Fruit fly (Drosophila melanogaster) whole organism, embryonic: ENCODE data around the gene smid.

ENCODE experiments used
- Ada2b ChIP-seq: fragments of 200-800 bp; sonication (Bioruptor generic); IDR thresholded peaks from 2 replicates; pipeline ENCODE4 v1.3.6; 2022; ENCODE audit warnings: missing biosample characterization, missing genetic modification characterization
- B-H2 ChIP-seq: fragments of 200-800 bp; sonication (Bioruptor generic); optimal IDR thresholded peaks from 2 replicates; lab custom pipeline; 2018; ENCODE audit warnings: missing biosample characterization, mild to moderate bottlenecking, missing genetic modification characterization
- CG10366 ChIP-seq: fragments of 200-800 bp; sonication (Bioruptor generic); IDR thresholded peaks from 2 replicates; pipeline ENCODE4 v1.3.6; 2022; ENCODE audit warnings: missing biosample characterization, missing genetic modification characterization
- CG10959 ChIP-seq: fragments of 200-800 bp; sonication (Bioruptor generic); IDR thresholded peaks from 2 replicates; pipeline ENCODE4 v1.3.6; 2022; ENCODE audit warnings: missing biosample characterization, missing genetic modification characterization
- CG11504 ChIP-seq: fragments of 200-800 bp; sonication (Bioruptor generic); optimal IDR thresholded peaks from 3 replicates; lab custom pipeline; 2019; ENCODE audit warnings: missing biosample characterization, mild to moderate bottlenecking, missing genetic modification characterization, moderate library complexity
- CG15011 ChIP-seq: fragments of 200-800 bp; sonication (Bioruptor generic); optimal IDR thresholded peaks from 3 replicates; lab custom pipeline; 2018; ENCODE audit warnings: missing biosample characterization, mild to moderate bottlenecking, missing genetic modification characterization
- CG15514 ChIP-seq: fragments of 200-800 bp; sonication (Bioruptor generic); optimal IDR thresholded peaks from 3 replicates; lab custom pipeline; 2017; ENCODE audit warnings: missing biosample characterization, missing genetic modification characterization, mild to moderate bottlenecking, moderate library complexity, missing genetic modification reagents
- CG16813 ChIP-seq: fragments of 200-800 bp; sonication (Bioruptor generic); IDR thresholded peaks from 3 replicates; pipeline ENCODE4 v1.3.6; 2022; ENCODE audit warnings: missing biosample characterization, missing genetic modification characterization; ENCODE audit not compliant: partially characterized antibody
- CG17186 ChIP-seq: fragments of 200-800 bp; sonication (Bioruptor generic); optimal IDR thresholded peaks from 3 replicates; lab custom pipeline; 2017; ENCODE audit warnings: missing biosample characterization, missing genetic modification reagents, missing genetic modification characterization
- CG18599 ChIP-seq: fragments of 200-800 bp; sonication (Bioruptor generic); optimal IDR thresholded peaks from 3 replicates; lab custom pipeline; 2017; ENCODE audit warnings: missing biosample characterization, missing genetic modification characterization, mild to moderate bottlenecking, moderate library complexity, missing genetic modification reagents
- CG2712 ChIP-seq: fragments of 200-800 bp; optimal IDR thresholded peaks from 3 replicates; lab custom pipeline; 2019; ENCODE audit warnings: missing biosample characterization, mild to moderate bottlenecking, missing genetic modification characterization, moderate library complexity
- CG2875 ChIP-seq: fragments of 200-800 bp; sonication (Bioruptor generic); optimal IDR thresholded peaks from 2 replicates; lab custom pipeline; 2017; ENCODE audit warnings: missing biosample characterization, mild to moderate bottlenecking, missing genetic modification characterization, missing genetic modification reagents
- CG31441 ChIP-seq: fragments of 200-800 bp; sonication (Bioruptor generic); IDR thresholded peaks from 2 replicates; pipeline ENCODE4 v1.3.6; 2022; ENCODE audit warnings: missing biosample characterization, missing genetic modification characterization
- CG32532 ChIP-seq: fragments of 200-800 bp; sonication (Bioruptor generic); IDR thresholded peaks from 2 replicates; pipeline ENCODE4 v1.3.6; 2022; ENCODE audit warnings: missing biosample characterization, missing genetic modification characterization
- CG32772 ChIP-seq: fragments of 200-800 bp; sonication (Bioruptor generic); IDR thresholded peaks from 2 replicates; pipeline ENCODE4 v1.3.6; 2022; ENCODE audit warnings: missing biosample characterization, missing genetic modification characterization
- CG3281 ChIP-seq: fragments of 200-800 bp; sonication (Bioruptor generic); optimal IDR thresholded peaks from 3 replicates; lab custom pipeline; 2017; ENCODE audit warnings: missing biosample characterization, mild to moderate bottlenecking, missing genetic modification characterization
- CG4404 ChIP-seq: fragments of 200-800 bp; sonication (Bioruptor generic); IDR thresholded peaks from 2 replicates; pipeline ENCODE4 v1.3.6; 2022; ENCODE audit warnings: missing biosample characterization, missing genetic modification characterization
- CG4707 ChIP-seq: fragments of 200-800 bp; sonication (Bioruptor generic); optimal IDR thresholded peaks from 2 replicates; lab custom pipeline; 2018; ENCODE audit warnings: missing biosample characterization, mild to moderate bottlenecking, missing genetic modification characterization, moderate library complexity
- CG4820 ChIP-seq: fragments of 200-800 bp; sonication (Bioruptor generic); optimal IDR thresholded peaks from 3 replicates; lab custom pipeline; 2016; ENCODE audit warnings: missing biosample characterization, missing genetic modification characterization
- CG5245 ChIP-seq: fragments of 200-800 bp; sonication (Bioruptor generic); optimal IDR thresholded peaks from 3 replicates; lab custom pipeline; 2016; ENCODE audit warnings: missing biosample characterization, missing genetic modification characterization
- Doc3 ChIP-seq: fragments of 200-800 bp; sonication (Bioruptor generic); IDR thresholded peaks from 3 replicates; pipeline ENCODE4 v1.3.6; 2022; ENCODE audit warnings: missing biosample characterization, missing genetic modification characterization; ENCODE audit not compliant: partially characterized antibody
- Dref ChIP-seq: fragments of 200-800 bp; sonication (Bioruptor generic); IDR thresholded peaks from 2 replicates; pipeline ENCODE4 v1.3.6; 2022; ENCODE audit warnings: missing biosample characterization, missing genetic modification characterization
- Fer1 ChIP-seq: fragments of 200-800 bp; sonication (Bioruptor generic); optimal IDR thresholded peaks from 2 replicates; lab custom pipeline; 2017; ENCODE audit warnings: missing biosample characterization, mild to moderate bottlenecking, missing genetic modification characterization
- HLH3B ChIP-seq: fragments of 200-800 bp; sonication (Bioruptor generic); IDR thresholded peaks from 2 replicates; pipeline ENCODE4 v1.3.6; 2022; ENCODE audit warnings: missing biosample characterization, missing genetic modification characterization
- Hmx ChIP-seq: fragments of 200-800 bp; sonication (Bioruptor generic); optimal IDR thresholded peaks from 2 replicates; lab custom pipeline; 2016; ENCODE audit warnings: missing biosample characterization, missing genetic modification characterization
- Nf-YB ChIP-seq: fragments of 200-800 bp; sonication (Bioruptor generic); optimal IDR thresholded peaks from 3 replicates; lab custom pipeline; 2019; ENCODE audit warnings: missing biosample characterization, mild to moderate bottlenecking, missing genetic modification characterization, moderate library complexity
- Oli ChIP-seq: fragments of 200-800 bp; sonication (Bioruptor generic); optimal IDR thresholded peaks from 2 replicates; lab custom pipeline; 2018; ENCODE audit warnings: missing biosample characterization, mild to moderate bottlenecking, missing genetic modification characterization, moderate library complexity
- Optix ChIP-seq: fragments of 200-800 bp; sonication (Bioruptor generic); IDR thresholded peaks from 3 replicates; pipeline ENCODE4 v1.3.6; 2022; ENCODE audit warnings: missing biosample characterization, missing genetic modification characterization
- Scr ChIP-seq: fragments of 200-800 bp; sonication (Bioruptor generic); IDR thresholded peaks from 2 replicates; pipeline ENCODE4 v1.3.6; 2022; ENCODE audit warnings: missing biosample characterization, missing genetic modification characterization; ENCODE audit not compliant: partially characterized antibody
- Sry-δ ChIP-seq: fragments of 200-800 bp; sonication (Bioruptor generic); optimal IDR thresholded peaks from 2 replicates; lab custom pipeline; 2016; ENCODE audit warnings: missing biosample characterization, missing genetic modification characterization
- Ssrp ChIP-seq: fragments of 200-800 bp; sonication (Bioruptor generic); optimal IDR thresholded peaks from 2 replicates; lab custom pipeline; 2018; ENCODE audit warnings: missing biosample characterization, mild to moderate bottlenecking, missing genetic modification characterization, moderate library complexity
- Stat92E ChIP-seq, 3 experiments: fragments of >200 bp in 2 of 3; fragments of 200-800 bp in 1 of 3; sonication (Bioruptor generic) in 1 of 3; optimal IDR thresholded peaks; 2 replicates each; lab custom pipeline; 2017 to 2019; ENCODE audit warnings: missing biosample characterization in 3 of 3, missing genetic modification characterization in 3 of 3, mild to moderate bottlenecking in 1 of 3, moderate library complexity in 1 of 3
- Xrp1 ChIP-seq: fragments of 200-800 bp; sonication (Bioruptor generic); IDR thresholded peaks from 2 replicates; pipeline ENCODE4 v1.3.6; 2022; ENCODE audit warnings: missing biosample characterization, missing genetic modification characterization
- amos ChIP-seq: fragments of 200-800 bp; sonication (Bioruptor generic); IDR thresholded peaks from 2 replicates; pipeline ENCODE4 v1.3.6; 2022; ENCODE audit warnings: missing biosample characterization, missing genetic modification characterization; ENCODE audit not compliant: partially characterized antibody
- ap ChIP-seq: fragments of 200-800 bp; sonication (Bioruptor generic); IDR thresholded peaks from 2 replicates; pipeline ENCODE4 v1.3.6; 2022; ENCODE audit warnings: missing biosample characterization, missing genetic modification characterization
- bowl ChIP-seq: fragments of 200-800 bp; sonication (Bioruptor generic); IDR thresholded peaks from 2 replicates; pipeline ENCODE4 v1.3.6; 2022; ENCODE audit warnings: missing biosample characterization, missing genetic modification characterization
- crc ChIP-seq: fragments of 200-800 bp; sonication (Bioruptor generic); optimal IDR thresholded peaks from 2 replicates; lab custom pipeline; 2016; ENCODE audit warnings: missing biosample characterization, missing genetic modification characterization
- eve ChIP-seq, 2 experiments: fragments of >200 bp; optimal IDR thresholded peaks; 2 replicates each; lab custom pipeline; 2017; ENCODE audit warnings: missing biosample characterization in 2 of 2, missing genetic modification characterization in 2 of 2
- ewg ChIP-seq: fragments of 200-800 bp; sonication (Bioruptor generic); optimal IDR thresholded peaks from 3 replicates; lab custom pipeline; 2017; ENCODE audit warnings: mild to moderate bottlenecking, missing biosample characterization, missing genetic modification reagents, missing genetic modification characterization
- jumu ChIP-seq: fragments of 200-800 bp; sonication (Bioruptor generic); optimal IDR thresholded peaks from 3 replicates; lab custom pipeline; 2016; ENCODE audit warnings: missing biosample characterization, missing genetic modification characterization
- lab ChIP-seq: fragments of 200-800 bp; sonication (Bioruptor generic); optimal IDR thresholded peaks from 3 replicates; lab custom pipeline; 2017; ENCODE audit warnings: missing biosample characterization, missing genetic modification characterization, mild to moderate bottlenecking, moderate library complexity, missing genetic modification reagents
- lmd ChIP-seq: fragments of 200-800 bp; sonication (Bioruptor generic); IDR thresholded peaks from 2 replicates; pipeline ENCODE4 v1.3.6; 2022; ENCODE audit warnings: missing biosample characterization, missing genetic modification characterization
- nmo ChIP-seq: fragments of 200-800 bp; sonication (Bioruptor generic); optimal IDR thresholded peaks from 2 replicates; lab custom pipeline; 2018; ENCODE audit warnings: missing biosample characterization, mild to moderate bottlenecking, missing genetic modification characterization, moderate library complexity
- scrt ChIP-seq: fragments of 200-800 bp; sonication (Bioruptor generic); optimal IDR thresholded peaks from 2 replicates; lab custom pipeline; 2018; ENCODE audit warnings: missing biosample characterization, mild to moderate bottlenecking, missing genetic modification characterization, moderate library complexity
- sisA ChIP-seq: fragments of 200-800 bp; sonication (Bioruptor generic); IDR thresholded peaks from 2 replicates; pipeline ENCODE4 v1.3.6; 2022; ENCODE audit warnings: missing biosample characterization, missing genetic modification characterization
- tup ChIP-seq: fragments of 200-800 bp; sonication (Bioruptor generic); optimal IDR thresholded peaks from 2 replicates; lab custom pipeline; 2016; ENCODE audit warnings: missing biosample characterization, mild to moderate bottlenecking, missing genetic modification characterization, moderate library complexity
- twi ChIP-seq: fragments of 200-800 bp; optimal IDR thresholded peaks from 2 replicates; lab custom pipeline; 2019; ENCODE audit warnings: missing biosample characterization, mild to moderate bottlenecking, missing genetic modification characterization, moderate library complexity
- vvl ChIP-seq: fragments of 200-800 bp; sonication (Bioruptor generic); IDR thresholded peaks from 2 replicates; pipeline ENCODE4 v1.3.6; 2022; ENCODE audit warnings: missing biosample characterization, missing genetic modification characterization
- wdn ChIP-seq: fragments of 200-800 bp; sonication (Bioruptor generic); IDR thresholded peaks from 2 replicates; pipeline ENCODE4 v1.3.6; 2022; ENCODE audit warnings: missing biosample characterization, missing genetic modification characterization

Gene smid

dm6 chr3L:7381359-7381976, at the start of gene smid, which contains the start of gene SMSr (continued):
- TF ChIP-seq CG10959, result no peak
- TF ChIP-seq ap, result no peak
- peak; percentile 85 for TF ChIP-seq nmo (GFP tag; lab: Kevin White, UChicago)
- TF ChIP-seq eve (GFP tag; optimal IDR thresholded peaks at IDR 0.05; lab: Kevin White, UChicago), result no peak
- peak; percentile 62 for TF ChIP-seq CG15514 (GFP tag; lab: Kevin White, UChicago)
- TF ChIP-seq bowl, result no peak
- TF ChIP-seq B-H2 (GFP tag; lab: Kevin White, UChicago), result peak; percentile 23
- peak; percentile 24 for TF ChIP-seq ewg (GFP tag; lab: Kevin White, UChicago)
- TF ChIP-seq Sry-δ (GFP tag; lab: Kevin White, UChicago), result peak; percentile 77
- TF ChIP-seq CG4707, result no peak
- TF ChIP-seq CG18599, result peak; percentile 67
- TF ChIP-seq twi (tag; lab: Kevin White, UChicago), result peak; percentile 42
- TF ChIP-seq wdn (GFP tag; lab: Robert Waterston, UW), result no peak
- peak; percentile 70 for TF ChIP-seq CG32532 (GFP tag; lab: Robert Waterston, UW)
- TF ChIP-seq CG3281 (GFP tag; lab: Kevin White, UChicago), result peak; percentile 44
- peak; percentile 2 for TF ChIP-seq Nf-YB
- TF ChIP-seq lab, result peak; percentile 51
- peak; percentile 46 for TF ChIP-seq CG4820
- TF ChIP-seq CG31441 (GFP tag; lab: Robert Waterston, UW), result peak; percentile 69
- peak; percentile 23; the same call in 1 of the 2 replicates for TF ChIP-seq vvl (GFP tag; lab: Robert Waterston, UW)
- TF ChIP-seq Optix (GFP tag; lab: Robert Waterston, UW), result no peak
- peak; percentile 51 for TF ChIP-seq jumu (GFP tag; lab: Kevin White, UChicago)
- peak; percentile 55 for TF ChIP-seq scrt (GFP tag; lab: Kevin White, UChicago)
- TF ChIP-seq Fer1 (GFP tag; lab: Kevin White, UChicago), result peak; percentile 33
- TF ChIP-seq Hmx (GFP tag; lab: Kevin White, UChicago), result no peak
- 0 out of 2 replicates have a peak, but pooled peaks have one; percentile 23 for TF ChIP-seq Ada2b
- peak; percentile 76 for TF ChIP-seq CG2712 (tag; lab: Kevin White, UChicago)
- peak; percentile 55; the same call in 1 of the 2 replicates for TF ChIP-seq CG32772 (GFP tag; lab: Robert Waterston, UW)
- TF ChIP-seq CG17186, result peak; percentile 9
- no peak for TF ChIP-seq CG5245
- TF ChIP-seq Doc3 (GFP tag; lab: Robert Waterston, UW), result peak; percentile 85
- peak; percentile 73 for TF ChIP-seq CG11504 (tag; lab: Kevin White, UChicago)
- peak; percentile 15 for TF ChIP-seq crc (GFP tag; lab: Kevin White, UChicago)
- TF ChIP-seq CG10366, result peak; percentile 46; the same call in 1 of the 2 replicates
- peak; percentile 91 for TF ChIP-seq CG16813
- TF ChIP-seq Dref (GFP tag; lab: Robert Waterston, UW), result peak; percentile 78
- 0 out of 2 replicates have a peak, but pooled peaks have one; percentile 22 for TF ChIP-seq HLH3B (GFP tag; lab: Robert Waterston, UW)
- peak in 1 of 3 experiments; percentile 70 for TF ChIP-seq Stat92E (GFP tag; optimal IDR thresholded peaks at IDR 0.05; lab: Kevin White, UChicago)
- no peak for TF ChIP-seq CG2875
- peak; percentile 92 for TF ChIP-seq Scr (GFP tag; lab: Robert Waterston, UW)
- peak; percentile 51; the same call in 1 of the 2 replicates for TF ChIP-seq lmd
- TF ChIP-seq Xrp1 (GFP tag; lab: Robert Waterston, UW), result peak; percentile 65
- peak; percentile 20 for TF ChIP-seq CG15011 (GFP tag; lab: Kevin White, UChicago)
- peak; percentile 48; the same call in 1 of the 2 replicates for TF ChIP-seq sisA (GFP tag; lab: Robert Waterston, UW)
- TF ChIP-seq tup (GFP tag; lab: Kevin White, UChicago), result peak; percentile 11
- TF ChIP-seq Ssrp (tag; lab: Kevin White, UChicago), result peak; percentile 59
- peak; percentile 56; the same call in 1 of the 2 replicates for TF ChIP-seq CG4404 (GFP tag; lab: Robert Waterston, UW)
- peak; percentile 82 for TF ChIP-seq amos (GFP tag; lab: Robert Waterston, UW)
- TF ChIP-seq Oli (tag; lab: Kevin White, UChicago), result peak; percentile 46
